Fruit fly (Drosophila melanogaster) whole organism, prepupa: ENCODE measurements around the gene CG5235.

Experiments
- Blimp-1 ChIP-seq: fragments of 200-800 bp; sonication (Bioruptor generic); optimal IDR thresholded peaks from 3 replicates; lab custom pipeline; 2017; ENCODE audit warnings: missing biosample characterization, missing genetic modification characterization, mild to moderate bottlenecking, moderate library complexity, missing genetic modification reagents
- CG10669 ChIP-seq: fragments of 200-800 bp; sonication (Bioruptor generic); optimal IDR thresholded peaks from 3 replicates; lab custom pipeline; 2018; ENCODE audit warnings: missing biosample characterization, mild to moderate bottlenecking, missing genetic modification characterization, moderate library complexity
- CG11294 ChIP-seq: fragments of 200-800 bp; sonication (Bioruptor generic); IDR thresholded peaks from 2 replicates; pipeline ENCODE4 v1.3.6; 2022; ENCODE audit warnings: missing biosample characterization, missing genetic modification characterization
- CG11762 ChIP-seq: fragments of 200-800 bp; sonication (Bioruptor generic); optimal IDR thresholded peaks from 3 replicates; lab custom pipeline; 2016; ENCODE audit warnings: missing biosample characterization, missing genetic modification characterization; ENCODE audit not compliant: insufficient read depth
- CG15336 ChIP-seq: fragments of 200-800 bp; sonication (Bioruptor generic); IDR thresholded peaks from 2 replicates; pipeline ENCODE4 v1.3.6; 2022; ENCODE audit warnings: missing biosample characterization, missing genetic modification characterization
- CG16779 ChIP-seq: fragments of 200-800 bp; sonication (Bioruptor generic); optimal IDR thresholded peaks from 3 replicates; lab custom pipeline; 2017; ENCODE audit warnings: missing biosample characterization, mild to moderate bottlenecking, missing genetic modification characterization
- CG3032 ChIP-seq: fragments of 200-800 bp; optimal IDR thresholded peaks from 2 replicates; lab custom pipeline; 2019; ENCODE audit warnings: missing biosample characterization, mild to moderate bottlenecking, missing genetic modification characterization, moderate library complexity
- CG31627 ChIP-seq: fragments of 200-800 bp; sonication (Bioruptor generic); optimal IDR thresholded peaks from 3 replicates; lab custom pipeline; 2016; ENCODE audit warnings: missing biosample characterization, missing genetic modification characterization
- CG32006 ChIP-seq: fragments of 200-800 bp; sonication (Bioruptor generic); optimal IDR thresholded peaks from 3 replicates; lab custom pipeline; 2017; ENCODE audit warnings: missing biosample characterization, mild to moderate bottlenecking, missing genetic modification characterization
- CG34406 ChIP-seq: fragments of 200-800 bp; sonication (Bioruptor generic); optimal IDR thresholded peaks from 3 replicates; lab custom pipeline; 2016; ENCODE audit warnings: missing biosample characterization, missing genetic modification characterization
- CG3919 ChIP-seq: fragments of 200-800 bp; sonication (Bioruptor generic); optimal IDR thresholded peaks from 3 replicates; lab custom pipeline; 2016; ENCODE audit warnings: missing biosample characterization, missing genetic modification characterization
- CG4318 ChIP-seq: fragments of 200-800 bp; sonication (Bioruptor generic); optimal IDR thresholded peaks from 3 replicates; lab custom pipeline; 2017; ENCODE audit warnings: missing biosample characterization, mild to moderate bottlenecking, missing genetic modification characterization
- CG6276 ChIP-seq: fragments of 200-800 bp; sonication (Bioruptor generic); optimal IDR thresholded peaks from 2 replicates; lab custom pipeline; 2017; ENCODE audit warnings: missing biosample characterization, mild to moderate bottlenecking, missing genetic modification characterization
- CG6808 ChIP-seq: fragments of 200-800 bp; sonication (Bioruptor generic); optimal IDR thresholded peaks from 3 replicates; lab custom pipeline; 2017; ENCODE audit warnings: missing biosample characterization, missing genetic modification characterization, mild to moderate bottlenecking, moderate library complexity, missing genetic modification reagents
- CG7368 ChIP-seq: fragments of 200-800 bp; sonication (Bioruptor generic); optimal IDR thresholded peaks from 3 replicates; lab custom pipeline; 2016; ENCODE audit warnings: missing biosample characterization, missing genetic modification characterization
- CG8119 ChIP-seq: fragments of 200-800 bp; sonication (Bioruptor generic); IDR thresholded peaks from 3 replicates; pipeline ENCODE4 v1.3.6; 2022; ENCODE audit warnings: missing biosample characterization, missing genetic modification characterization
- CG8632 ChIP-seq: fragments of 200-800 bp; sonication (Bioruptor generic); optimal IDR thresholded peaks from 3 replicates; lab custom pipeline; 2016; ENCODE audit warnings: missing biosample characterization, missing genetic modification characterization
- CG9139 ChIP-seq: fragments of 200-800 bp; sonication (Bioruptor generic); optimal IDR thresholded peaks from 3 replicates; lab custom pipeline; 2017; ENCODE audit warnings: missing biosample characterization, mild to moderate bottlenecking, missing genetic modification characterization
- Eip75B ChIP-seq: fragments of 200-800 bp; sonication (Bioruptor generic); optimal IDR thresholded peaks from 3 replicates; lab custom pipeline; 2016; ENCODE audit warnings: missing biosample characterization, missing genetic modification characterization
- Eip78C ChIP-seq: fragments of 200-800 bp; sonication (Bioruptor generic); peaks from one replicate; lab custom pipeline; 2016; ENCODE audit warnings: missing biosample characterization, missing genetic modification characterization
- Eip93F ChIP-seq: fragments of 200-800 bp; sonication (Bioruptor generic); optimal IDR thresholded peaks from 2 replicates; lab custom pipeline; 2016; ENCODE audit warnings: missing biosample characterization, mild to moderate bottlenecking, missing genetic modification characterization
- Ets21C ChIP-seq: fragments of 200-800 bp; sonication (Bioruptor generic); optimal IDR thresholded peaks from 3 replicates; lab custom pipeline; 2016; ENCODE audit warnings: missing biosample characterization, missing genetic modification characterization
- Ets96B ChIP-seq: fragments of 200-800 bp; optimal IDR thresholded peaks from 2 replicates; lab custom pipeline; 2019; ENCODE audit warnings: missing biosample characterization, mild to moderate bottlenecking, missing genetic modification characterization, moderate library complexity
- Gug ChIP-seq: fragments of 200-800 bp; sonication (Bioruptor generic); IDR thresholded peaks from 2 replicates; pipeline ENCODE4 v1.3.6; 2022; ENCODE audit warnings: missing biosample characterization, missing genetic modification characterization
- Hr4 ChIP-seq: fragments of 200-800 bp; sonication (Bioruptor generic); optimal IDR thresholded peaks from 3 replicates; lab custom pipeline; 2016; ENCODE audit warnings: missing biosample characterization, missing genetic modification characterization
- Lpt ChIP-seq: fragments of 200-800 bp; sonication (Bioruptor generic); optimal IDR thresholded peaks from 3 replicates; lab custom pipeline; 2016; ENCODE audit warnings: missing biosample characterization, missing genetic modification characterization
- Met ChIP-seq: fragments of 200-800 bp; sonication (Bioruptor generic); optimal IDR thresholded peaks from 3 replicates; lab custom pipeline; 2016; ENCODE audit warnings: missing biosample characterization, missing genetic modification characterization
- OdsH ChIP-seq: fragments of 200-800 bp; sonication (Bioruptor generic); optimal IDR thresholded peaks from 3 replicates; lab custom pipeline; 2016; ENCODE audit warnings: missing biosample characterization, missing genetic modification characterization
- Smox ChIP-seq: fragments of 200-800 bp; sonication (Bioruptor generic); optimal IDR thresholded peaks from 3 replicates; lab custom pipeline; 2016; ENCODE audit warnings: missing biosample characterization, missing genetic modification characterization
- Sox102F ChIP-seq: fragments of 200-800 bp; sonication (Bioruptor generic); optimal IDR thresholded peaks from 2 replicates; lab custom pipeline; 2016; ENCODE audit warnings: missing biosample characterization, mild to moderate bottlenecking, missing genetic modification characterization
- Sox14 ChIP-seq: fragments of 200-800 bp; sonication (Bioruptor generic); optimal IDR thresholded peaks from 3 replicates; lab custom pipeline; 2016; ENCODE audit warnings: missing biosample characterization, missing genetic modification characterization
- Sox15 ChIP-seq: fragments of 200-800 bp; sonication (Bioruptor generic); optimal IDR thresholded peaks from 3 replicates; lab custom pipeline; 2016; ENCODE audit warnings: missing biosample characterization, missing genetic modification characterization
- acj6 ChIP-seq: fragments of 200-800 bp; sonication (Bioruptor generic); optimal IDR thresholded peaks from 3 replicates; lab custom pipeline; 2016; ENCODE audit warnings: missing biosample characterization, missing genetic modification characterization
- cyc ChIP-seq: fragments of 200-800 bp; sonication (Bioruptor generic); optimal IDR thresholded peaks from 3 replicates; lab custom pipeline; 2016; ENCODE audit warnings: missing biosample characterization, missing genetic modification characterization
- dac ChIP-seq: fragments of 200-800 bp; sonication (Bioruptor generic); optimal IDR thresholded peaks from 2 replicates; lab custom pipeline; 2017; ENCODE audit warnings: missing biosample characterization, mild to moderate bottlenecking, missing genetic modification characterization
- dsx ChIP-seq: fragments of 200-800 bp; optimal IDR thresholded peaks from 3 replicates; lab custom pipeline; 2019; ENCODE audit warnings: missing biosample characterization, mild to moderate bottlenecking, missing genetic modification characterization, moderate library complexity; ENCODE audit not compliant: poor library complexity, severe bottlenecking
- fd59A ChIP-seq: fragments of 200-800 bp; sonication (Bioruptor generic); optimal IDR thresholded peaks from 2 replicates; lab custom pipeline; 2017; ENCODE audit warnings: missing biosample characterization, mild to moderate bottlenecking, missing genetic modification characterization, missing genetic modification reagents
- fkh ChIP-seq: fragments of 200-800 bp; sonication (Bioruptor generic); optimal IDR thresholded peaks from 3 replicates; lab custom pipeline; 2017; ENCODE audit warnings: missing biosample characterization, mild to moderate bottlenecking, missing genetic modification characterization, moderate library complexity
- lz ChIP-seq: fragments of 200-800 bp; sonication (Bioruptor generic); optimal IDR thresholded peaks from 3 replicates; lab custom pipeline; 2016; ENCODE audit warnings: missing biosample characterization, missing genetic modification characterization
- net ChIP-seq: fragments of 200-800 bp; sonication (Bioruptor generic); optimal IDR thresholded peaks from 3 replicates; lab custom pipeline; 2016; ENCODE audit warnings: missing biosample characterization, missing genetic modification characterization
- pdm3 ChIP-seq: fragments of 200-800 bp; sonication (Bioruptor generic); optimal IDR thresholded peaks from 3 replicates; lab custom pipeline; 2016; ENCODE audit warnings: missing biosample characterization, missing genetic modification characterization
- salr ChIP-seq, 2 experiments: fragments of 200-800 bp; sonication (Bioruptor generic); optimal IDR thresholded peaks; 3 replicates each; lab custom pipeline; 2016 to 2018; ENCODE audit warnings: missing biosample characterization in 2 of 2, missing genetic modification characterization in 2 of 2, mild to moderate bottlenecking in 1 of 2
- spab ChIP-seq: fragments of 200-800 bp; sonication (Bioruptor generic); optimal IDR thresholded peaks from 2 replicates; lab custom pipeline; 2017; ENCODE audit warnings: missing biosample characterization, mild to moderate bottlenecking, missing genetic modification characterization, missing genetic modification reagents
- svp ChIP-seq: fragments of 200-800 bp; sonication (Bioruptor generic); peaks from one replicate; lab custom pipeline; 2016; ENCODE audit warnings: missing biosample characterization, missing genetic modification characterization
- topi ChIP-seq: fragments of 200-800 bp; sonication (Bioruptor generic); optimal IDR thresholded peaks from 3 replicates; lab custom pipeline; 2016; ENCODE audit warnings: missing biosample characterization, missing genetic modification characterization
- vri ChIP-seq: fragments of 200-800 bp; sonication (Bioruptor generic); optimal IDR thresholded peaks from 3 replicates; lab custom pipeline; 2016; ENCODE audit warnings: missing biosample characterization, mild to moderate bottlenecking, missing genetic modification characterization

Gene CG5235

dm6 chr3L:16045831-16046336, 44.3 kb downstream of the CG5235 start (continued):
- TF ChIP-seq Eip78C (GFP tag; lab: Kevin White, UChicago) (peak; percentile 99), CG7368 (GFP tag; lab: Kevin White, UChicago) (peak; percentile 94), Eip75B (GFP tag; lab: Kevin White, UChicago) (peak; percentile 96), fd59A (peak; percentile 83), salr (GFP tag; optimal IDR thresholded peaks at IDR 0.05; lab: Kevin White, UChicago) (peak; percentile 79 to 80), dac (GFP tag; lab: Kevin White, UChicago) (peak; percentile 64), CG15336 (GFP tag; lab: Robert Waterston, UW) (peak; percentile 98), Hr4 (GFP tag; lab: Kevin White, UChicago) (peak; percentile 94), OdsH (peak; percentile 96), Blimp-1 (GFP tag; lab: Kevin White, UChicago) (peak; percentile 62), CG11762 (peak; percentile 94), pdm3 (GFP tag; lab: Kevin White, UChicago) (peak; percentile 95), svp (GFP tag; lab: Kevin White, UChicago) (peak; percentile 96), net (peak; percentile 95), CG9139 (GFP tag; lab: Kevin White, UChicago) (peak; percentile 87), lz (GFP tag; lab: Kevin White, UChicago) (peak; percentile 94), topi (GFP tag; lab: Kevin White, UChicago) (peak; percentile 95), spab (peak; percentile 87), CG11294 (GFP tag; lab: Robert Waterston, UW) (peak; percentile 89), CG3919 (GFP tag; lab: Kevin White, UChicago) (peak; percentile 95)

dm6 chr3L:16045083-16045830, 44.9 kb downstream of the CG5235 start:
- TF ChIP-seq topi (GFP tag; lab: Kevin White, UChicago) (peak; percentile 58), Lpt (GFP tag; lab: Kevin White, UChicago) (no peak), Blimp-1 (GFP tag; lab: Kevin White, UChicago) (no peak), CG16779 (tag; lab: Kevin White, UChicago) (no peak), CG11762 (peak; percentile 36), CG10669 (GFP tag; lab: Kevin White, UChicago) (no peak), CG4318 (GFP tag; lab: Kevin White, UChicago) (peak; percentile 30), svp (GFP tag; lab: Kevin White, UChicago) (peak; percentile 69), dac (GFP tag; lab: Kevin White, UChicago) (no peak), CG32006 (peak; percentile 58), Hr4 (GFP tag; lab: Kevin White, UChicago) (peak; percentile 42), CG6276 (no peak), Eip93F (GFP tag; lab: Kevin White, UChicago) (no peak), OdsH (peak; percentile 34), Sox15 (GFP tag; lab: Kevin White, UChicago) (no peak), Ets21C (GFP tag; lab: Kevin White, UChicago) (no peak), vri (GFP tag; lab: Kevin White, UChicago) (no peak), fd59A (no peak), Eip78C (GFP tag; lab: Kevin White, UChicago) (peak; percentile 92), CG3032 (tag; lab: Kevin White, UChicago) (peak; percentile 16), CG7368 (GFP tag; lab: Kevin White, UChicago) (no peak), pdm3 (GFP tag; lab: Kevin White, UChicago) (peak; percentile 2), cyc (GFP tag; lab: Kevin White, UChicago) (no peak), CG31627 (no peak), Smox (GFP tag; lab: Kevin White, UChicago) (peak; percentile 41), CG8119 (peak; percentile 39; the same call in 2 of the 3 replicates), Met (GFP tag; lab: Kevin White, UChicago) (peak; percentile 28), CG34406 (peak; percentile 59), Gug (GFP tag; lab: Robert Waterston, UW) (no peak), Sox102F (GFP tag; lab: Kevin White, UChicago) (no peak), Eip75B (GFP tag; lab: Kevin White, UChicago) (peak; percentile 37), fkh (no peak), acj6 (GFP tag; lab: Kevin White, UChicago) (peak; percentile 40), CG8632 (GFP tag; lab: Kevin White, UChicago) (peak; percentile 48), Sox14 (no peak), dsx (GFP tag; lab: Kevin White, UChicago) (peak; percentile 74), CG6808 (GFP tag; lab: Kevin White, UChicago) (no peak), CG11294 (GFP tag; lab: Robert Waterston, UW) (no peak; the same call in 1 of the 2 replicates), Ets96B (tag; lab: Kevin White, UChicago) (peak; percentile 55)
